Worm (Caenorhabditis elegans) whole organism, L4 larva: Measurements from ENCODE around the gene dhs-5.

ENCODE experiments used
- F37D6.2 ChIP-seq: sonication (generic microtip); optimal IDR thresholded peaks from 2 replicates; lab custom pipeline; 2016; ENCODE audit warnings: mild to moderate bottlenecking, missing genetic modification characterization, missing compliant biosample characterization
- F44E2.7 ChIP-seq: fragments of 200-800 bp; sonication (Bioruptor generic); IDR thresholded peaks from 2 replicates; pipeline ENCODE4 v2.1.2; 2022; ENCODE audit warnings: missing genetic modification characterization, missing compliant biosample characterization
- T20F7.1 ChIP-seq: fragments of 200-800 bp; sonication (Bioruptor generic); optimal IDR thresholded peaks from 2 replicates; lab custom pipeline; 2018; ENCODE audit warnings: mild to moderate bottlenecking, missing genetic modification characterization, missing compliant biosample characterization
- ZK337.2 ChIP-seq: fragments of 200-800 bp; sonication (Bioruptor generic); IDR thresholded peaks from 2 replicates; pipeline ENCODE4 v1.3.6; 2022; ENCODE audit warnings: missing genetic modification reagents, missing genetic modification characterization, missing compliant biosample characterization
- aha-1 ChIP-seq: fragments of 150-350 bp; peaks from one replicate; lab custom pipeline; 2014; ENCODE audit warnings: missing biosample characterization, missing genetic modification characterization
- arid-1 ChIP-seq: fragments of 200-800 bp; sonication (Bioruptor generic); conservative IDR thresholded peaks from 2 replicates; pipeline ENCODE4 v1.3.6; 2022; ENCODE audit warnings: missing genetic modification reagents, missing genetic modification characterization, missing compliant biosample characterization
- ceh-82 ChIP-seq: sonication (generic microtip); optimal IDR thresholded peaks from 2 replicates; lab custom pipeline; 2017; ENCODE audit warnings: missing biosample characterization, missing genetic modification characterization
- ces-1 ChIP-seq: fragments of 150-350 bp; sonication (generic microtip); optimal IDR thresholded peaks from 4 replicates; lab custom pipeline; 2014; ENCODE audit warnings: missing biosample characterization, missing genetic modification reagents, missing genetic modification characterization
- cey-2 ChIP-seq: sonication (generic microtip); optimal IDR thresholded peaks from 3 replicates; lab custom pipeline; 2017; ENCODE audit warnings: missing genetic modification characterization, mild to moderate bottlenecking, missing compliant biosample characterization, antibody characterized with exemption, borderline replicate concordance; ENCODE audit not compliant: insufficient read depth
- daf-12 ChIP-seq: fragments of 150-350 bp; optimal IDR thresholded peaks from 2 replicates; lab custom pipeline; 2014; ENCODE audit warnings: missing biosample characterization, missing genetic modification reagents, missing genetic modification characterization
- daf-16 ChIP-seq, 3 experiments: sonication (generic microtip); optimal IDR thresholded peaks; 2 replicates each; lab custom pipeline; 2016 to 2017; ENCODE audit warnings: missing genetic modification characterization in 3 of 3, missing genetic modification reagents in 3 of 3, mild to moderate bottlenecking in 2 of 3, missing compliant biosample characterization in 2 of 3, missing biosample characterization in 1 of 3, moderate library complexity in 1 of 3
- daf-8 ChIP-seq: fragments of 200-800 bp; sonication (Bioruptor generic); IDR thresholded peaks from 2 replicates; pipeline ENCODE4 v1.3.6; 2022; ENCODE audit warnings: missing genetic modification characterization, missing compliant biosample characterization
- dmd-6 ChIP-seq: fragments of 200-800 bp; sonication (Bioruptor generic); IDR thresholded peaks from 2 replicates; pipeline ENCODE4 v1.3.6; 2022; ENCODE audit warnings: missing genetic modification reagents, missing genetic modification characterization, missing compliant biosample characterization
- dmd-8 ChIP-seq: fragments of 200-800 bp; sonication (Bioruptor generic); IDR thresholded peaks from 2 replicates; pipeline ENCODE4 v1.3.6; 2022; ENCODE audit warnings: missing genetic modification characterization, missing compliant biosample characterization
- dmd-9 ChIP-seq: fragments of 200-800 bp; sonication (Bioruptor generic); IDR thresholded peaks from 2 replicates; pipeline ENCODE4 v1.3.6; 2022; ENCODE audit warnings: missing genetic modification reagents, missing genetic modification characterization, missing compliant biosample characterization
- dpl-1 ChIP-seq: fragments of 150-350 bp; optimal IDR thresholded peaks from 2 replicates; lab custom pipeline; 2014; ENCODE audit warnings: missing biosample characterization, missing genetic modification reagents, missing genetic modification characterization
- duxl-1 ChIP-seq: sonication (generic microtip); optimal IDR thresholded peaks from 2 replicates; lab custom pipeline; 2016; ENCODE audit warnings: mild to moderate bottlenecking, missing genetic modification characterization, moderate library complexity, missing compliant biosample characterization; ENCODE audit not compliant: poor library complexity
- gei-8 ChIP-seq: fragments of 200-800 bp; sonication (Bioruptor generic); optimal IDR thresholded peaks from 2 replicates; lab custom pipeline; 2018; ENCODE audit warnings: mild to moderate bottlenecking, missing genetic modification characterization, missing compliant biosample characterization
- hif-1 ChIP-seq, 2 experiments: sonication (generic microtip); optimal IDR thresholded peaks; 2 replicates each; lab custom pipeline; 2016 to 2017; ENCODE audit warnings: missing compliant biosample characterization in 2 of 2, missing genetic modification characterization in 2 of 2, missing genetic modification reagents in 2 of 2, missing genotype in 2 of 2, mild to moderate bottlenecking in 1 of 2
- hlh-11 ChIP-seq: fragments of 200-800 bp; sonication (Bioruptor generic); optimal IDR thresholded peaks from 2 replicates; lab custom pipeline; 2018; ENCODE audit warnings: mild to moderate bottlenecking, missing genetic modification characterization, missing compliant biosample characterization
- hlh-30 ChIP-seq: sonication (generic microtip); optimal IDR thresholded peaks from 2 replicates; lab custom pipeline; 2017; ENCODE audit warnings: antibody characterized with exemption, mild to moderate bottlenecking, missing genetic modification characterization, missing compliant biosample characterization; ENCODE audit not compliant: insufficient read depth
- jun-1 ChIP-seq: fragments of 150-350 bp; optimal IDR thresholded peaks from 2 replicates; lab custom pipeline; 2014; ENCODE audit warnings: missing biosample characterization, missing genetic modification reagents, missing genetic modification characterization
- lim-7 ChIP-seq: fragments of 200-800 bp; sonication (Bioruptor generic); IDR thresholded peaks from 2 replicates; pipeline ENCODE4 v1.3.6; 2022; ENCODE audit warnings: missing genetic modification characterization, missing compliant biosample characterization
- lin-1 ChIP-seq: fragments of 200-800 bp; sonication (Bioruptor generic); IDR thresholded peaks from 2 replicates; pipeline ENCODE4 v1.3.6; 2022; ENCODE audit warnings: missing genetic modification reagents, missing genetic modification characterization, missing compliant biosample characterization
- lsy-2 ChIP-seq, 2 experiments: fragments of 150-350 bp in 1 of 2; sonication (generic microtip) in 1 of 2; optimal IDR thresholded peaks; 2 replicates each; lab custom pipeline; 2014 to 2017; ENCODE audit warnings: missing biosample characterization in 2 of 2, missing genetic modification characterization in 2 of 2
- mdl-1 ChIP-seq, 2 experiments: fragments of 150-350 bp in 1 of 2; sonication (generic microtip) in 1 of 2; optimal IDR thresholded peaks; 2 replicates each; lab custom pipeline; 2014 to 2017; ENCODE audit warnings: missing biosample characterization in 2 of 2, missing genetic modification characterization in 2 of 2
- mes-2 ChIP-seq: sonication (generic microtip); optimal IDR thresholded peaks from 2 replicates; lab custom pipeline; 2016; ENCODE audit warnings: missing genotype, mild to moderate bottlenecking, missing genetic modification characterization, missing compliant biosample characterization; ENCODE audit not compliant: poor library complexity, severe bottlenecking
- nhr-237 ChIP-seq: sonication (generic microtip); optimal IDR thresholded peaks from 2 replicates; lab custom pipeline; 2017; ENCODE audit warnings: missing biosample characterization, missing genetic modification characterization
- nhr-25 ChIP-seq: sonication (generic microtip); optimal IDR thresholded peaks from 2 replicates; lab custom pipeline; 2017; ENCODE audit warnings: missing genetic modification characterization, mild to moderate bottlenecking, missing compliant biosample characterization, antibody characterized with exemption, moderate library complexity, borderline replicate concordance; ENCODE audit not compliant: insufficient read depth
- nhr-41 ChIP-seq: fragments of 200-800 bp; sonication (Bioruptor generic); IDR thresholded peaks from 2 replicates; pipeline ENCODE4 v1.3.6; 2022; ENCODE audit warnings: missing genetic modification reagents, missing genetic modification characterization, missing compliant biosample characterization
- nhr-6 ChIP-seq: fragments of 150-350 bp; optimal IDR thresholded peaks from 2 replicates; lab custom pipeline; 2014; ENCODE audit warnings: missing biosample characterization, missing genetic modification characterization
- rbr-2 ChIP-seq: sonication (generic microtip); optimal IDR thresholded peaks from 2 replicates; lab custom pipeline; 2016; ENCODE audit warnings: missing genotype, missing genetic modification characterization, missing compliant biosample characterization
- set-16 ChIP-seq: fragments of 200-800 bp; sonication (Bioruptor generic); IDR thresholded peaks from 2 replicates; pipeline ENCODE4 v1.3.6; 2022; ENCODE audit warnings: missing genetic modification reagents, missing genetic modification characterization, missing compliant biosample characterization
- snpc-4 ChIP-seq: fragments of 150-350 bp; optimal IDR thresholded peaks from 2 replicates; lab custom pipeline; 2014; ENCODE audit warnings: missing biosample characterization, missing genetic modification characterization
- spr-1 ChIP-seq: sonication (generic microtip); optimal IDR thresholded peaks from 2 replicates; lab custom pipeline; 2016; ENCODE audit warnings: mild to moderate bottlenecking, missing genetic modification characterization, missing compliant biosample characterization
- unc-130 ChIP-seq: sonication (generic microtip); optimal IDR thresholded peaks from 2 replicates; lab custom pipeline; 2016; ENCODE audit warnings: missing genetic modification reagents, missing genetic modification characterization, missing compliant biosample characterization
- unc-62 ChIP-seq, 3 experiments: fragments of 150-350 bp in 1 of 3; sonication (generic microtip); optimal IDR thresholded peaks in 2 of 3; peaks in 1 of 3; 1 replicate in 1 of 3; 2 replicates in 2 of 3; lab custom pipeline; 2014 to 2017; ENCODE audit warnings: missing biosample characterization in 3 of 3, missing genetic modification characterization in 3 of 3, missing genetic modification reagents in 3 of 3, missing genotype in 1 of 3
- vab-7 ChIP-seq: fragments of 200-800 bp; sonication (Bioruptor generic); IDR thresholded peaks from 2 replicates; pipeline ENCODE4 v1.3.6; 2022; ENCODE audit warnings: missing genetic modification reagents, missing genetic modification characterization, missing compliant biosample characterization
- zfp-2 ChIP-seq: sonication (generic microtip); optimal IDR thresholded peaks from 2 replicates; lab custom pipeline; 2016; ENCODE audit warnings: mild to moderate bottlenecking, missing genetic modification characterization, missing compliant biosample characterization
- zfp-3 ChIP-seq: fragments of 200-800 bp; sonication (Bioruptor generic); conservative IDR thresholded peaks from 2 replicates; pipeline ENCODE4 v1.3.6; 2022; ENCODE audit warnings: missing genetic modification reagents, missing genetic modification characterization, missing compliant biosample characterization
- zip-11 ChIP-seq: fragments of 200-800 bp; sonication (Bioruptor generic); IDR thresholded peaks from 2 replicates; pipeline ENCODE4 v1.3.6; 2022; ENCODE audit warnings: missing genetic modification characterization, missing compliant biosample characterization

Gene dhs-5

ce11 chrII:5497541-5497940 is 43.9 kb downstream of the dhs-5 start (continued):
- TF ChIP-seq spr-1 (tag; lab: Kevin White, UChicago) = no peak

- TF ChIP-seq aha-1 (peak; percentile 33), lin-1 (no peak)
These were observed 44.6 kb downstream of the dhs-5 start, which contains the start of the genes suex-1 and F12A10.9 for ce11 chrII:5498156-5498739. TSS of gene suex-1 (minus strand) at chrII:5498256. TSS of gene F12A10.9 (plus strand) at chrII:5498689.

- no peak for TF ChIP-seq daf-16 (GFP tag; optimal IDR thresholded peaks at IDR 0.05; lab: Kevin White, UChicago)
- TF ChIP-seq daf-16 (tag; optimal IDR thresholded peaks at IDR 0.05; lab: Kevin White, UChicago) = no peak
- TF ChIP-seq cey-2 = no peak
- no peak for TF ChIP-seq gei-8
- TF ChIP-seq T20F7.1 = no peak
- no peak for TF ChIP-seq aha-1
- no peak for TF ChIP-seq dmd-9
- TF ChIP-seq unc-130 = no peak
- no peak for TF ChIP-seq mdl-1 (tag; optimal IDR thresholded peaks at IDR 0.05; lab: Kevin White, UChicago)
- no peak for TF ChIP-seq zfp-2
- TF ChIP-seq ceh-82 (tag; lab: Kevin White, UChicago) = no peak
- TF ChIP-seq daf-12 (tag; lab: Kevin White, UChicago) = no peak
- no peak for TF ChIP-seq dmd-6
- no peak for TF ChIP-seq daf-8 (GFP tag; lab: Robert Waterston, UW)
- no peak for TF ChIP-seq mes-2 (tag; lab: Kevin White, UChicago)
- no peak for TF ChIP-seq hlh-30
These were observed 46.8 kb downstream of the dhs-5 start, which contains the start of gene fzy-1 for ce11 chrII:5500470-5500869. TSS of gene fzy-1 (plus strand) at chrII:5500770.

ce11 chrII:5500986-5501657 is 47.5 kb downstream of the dhs-5 start, which contains the start of gene F12A10.8:
TSS of gene F12A10.8 (minus strand) at chrII:5501064.
- TF ChIP-seq F37D6.2 (tag; lab: Kevin White, UChicago) (no peak), aha-1 (peak; percentile 79), zfp-3 (GFP tag; lab: Robert Waterston, UW) (no peak), duxl-1 (tag; lab: Kevin White, UChicago) (no peak), cey-2 (no peak), nhr-25 (tag; lab: Kevin White, UChicago) (no peak), ceh-82 (tag; lab: Kevin White, UChicago) (no peak), hlh-30 (peak; percentile 31), F44E2.7 (GFP tag; lab: Robert Waterston, UW) (no peak), snpc-4 (tag; lab: Kevin White, UChicago) (no peak), nhr-41 (GFP tag; lab: Robert Waterston, UW) (no peak), lsy-2 (tag; optimal IDR thresholded peaks at IDR 0.05; lab: Kevin White, UChicago) (no peak), rbr-2 (no peak), unc-62 (GFP tag; optimal IDR thresholded peaks at IDR 0.05 in 1 of 2; lab: Kevin White, UChicago) (no peak), unc-62 (tag; optimal IDR thresholded peaks at IDR 0.05; lab: Kevin White, UChicago) (no peak), zip-11 (GFP tag; lab: Robert Waterston, UW) (no peak), hlh-11 (tag; lab: Kevin White, UChicago) (no peak), zfp-2 (no peak), dmd-8 (no peak), jun-1 (tag; lab: Kevin White, UChicago) (no peak), set-16 (GFP tag; lab: Robert Waterston, UW) (no peak), dpl-1 (GFP tag; lab: Kevin White, UChicago) (peak; percentile 71), arid-1 (GFP tag; lab: Robert Waterston, UW) (no peak), ZK337.2 (no peak), lim-7 (GFP tag; lab: Robert Waterston, UW) (no peak), vab-7 (GFP tag; lab: Robert Waterston, UW) (no peak), T20F7.1 (no peak), ces-1 (GFP tag; lab: Kevin White, UChicago) (peak; percentile 35), lin-1 (no peak), gei-8 (no peak), nhr-237 (tag; lab: Kevin White, UChicago) (no peak), nhr-6 (tag; lab: Kevin White, UChicago) (no peak), dmd-9 (no peak), hif-1 (tag; optimal IDR thresholded peaks at IDR 0.05; lab: Kevin White, UChicago) (no peak)
